Fruit fly (Drosophila melanogaster) whole organism: ENCODE data around the gene CG12689.

Source experiments
- Dll ChIP-seq: fragments of >200 bp; optimal IDR thresholded peaks from 2 replicates; lab custom pipeline; 2017
- EcR ChIP-seq, 2 experiments: fragments of >200 bp; optimal IDR thresholded peaks; 2 replicates each; lab custom pipeline; 2017; ENCODE audit warnings: missing biosample characterization in 2 of 2, missing genetic modification characterization in 2 of 2, missing genetic modification reagents in 2 of 2
- pan ChIP-seq: fragments of >200 bp; optimal IDR thresholded peaks from 2 replicates; lab custom pipeline; 2017
- psq ChIP-seq: fragments of >200 bp; optimal IDR thresholded peaks from 2 replicates; lab custom pipeline; 2017

- TF ChIP-seq psq (lab: Kevin White, UChicago) (no peak), pan (lab: Kevin White, UChicago) (no peak), Dll (lab: Kevin White, UChicago) (no peak), EcR (GFP tag; optimal IDR thresholded peaks at IDR 0.05; lab: Kevin White, UChicago) (no peak)
These were observed 46.8 kb downstream of the CG12689 start for dm6 chrX:7539126-7539525.
